Worm (Caenorhabditis elegans) whole organism, late embryonic: ENCODE results near the gene Y51A2A.6.
"Not testable (repeated sequence)": the region's sequence is repeated elsewhere in the genome, so short reads cannot be mapped to it uniquely, and the experiment has no call there.

Experiments
- C08G9.2 ChIP-seq: sonication (generic microtip); optimal IDR thresholded peaks from 2 replicates; lab custom pipeline; 2016; ENCODE audit warnings: mild to moderate bottlenecking, missing genetic modification characterization, moderate library complexity, missing compliant biosample characterization
- C38D4.7 ChIP-seq: fragments of 200-800 bp; sonication (Bioruptor generic); optimal IDR thresholded peaks from 2 replicates; lab custom pipeline; 2018; ENCODE audit warnings: mild to moderate bottlenecking, missing genetic modification characterization, moderate library complexity, missing compliant biosample characterization
- K02D7.2 ChIP-seq: sonication (generic microtip); optimal IDR thresholded peaks from 2 replicates; lab custom pipeline; 2017; ENCODE audit warnings: mild to moderate bottlenecking, missing genetic modification characterization, missing compliant biosample characterization
- T23F11.4 ChIP-seq: fragments of 200-800 bp; sonication (Bioruptor generic); optimal IDR thresholded peaks from 2 replicates; lab custom pipeline; 2018; ENCODE audit warnings: mild to moderate bottlenecking, missing genetic modification characterization, missing compliant biosample characterization
- Y22D7AL.16 ChIP-seq: sonication (generic microtip); optimal IDR thresholded peaks from 2 replicates; lab custom pipeline; 2016; ENCODE audit warnings: missing genetic modification characterization, missing compliant biosample characterization
- ceh-14 ChIP-seq: sonication (generic microtip); optimal IDR thresholded peaks from 2 replicates; lab custom pipeline; 2016; ENCODE audit warnings: missing genotype, missing genetic modification characterization, missing compliant biosample characterization
- ceh-30 ChIP-seq: fragments of 150-350 bp; optimal IDR thresholded peaks from 2 replicates; lab custom pipeline; 2014; ENCODE audit warnings: missing biosample characterization, missing genetic modification characterization
- ceh-31 ChIP-seq: sonication (generic microtip); optimal IDR thresholded peaks from 2 replicates; lab custom pipeline; 2016; ENCODE audit warnings: missing genetic modification characterization, missing compliant biosample characterization
- ceh-45 ChIP-seq: fragments of 200-800 bp; sonication (Bioruptor generic); IDR thresholded peaks from 2 replicates; pipeline ENCODE4 v1.3.6; 2022; ENCODE audit warnings: missing genetic modification reagents, missing genetic modification characterization, missing compliant biosample characterization
- dve-1 ChIP-seq: sonication (generic microtip); optimal IDR thresholded peaks from 2 replicates; lab custom pipeline; 2017; ENCODE audit warnings: antibody characterized with exemption, mild to moderate bottlenecking, missing genetic modification characterization, missing compliant biosample characterization
- ets-4 ChIP-seq: sonication (generic microtip); optimal IDR thresholded peaks from 2 replicates; lab custom pipeline; 2016; ENCODE audit warnings: missing genetic modification characterization, missing compliant biosample characterization
- eyg-1 ChIP-seq: sonication (generic microtip); optimal IDR thresholded peaks from 2 replicates; lab custom pipeline; 2016; ENCODE audit warnings: missing genotype, missing genetic modification characterization, missing compliant biosample characterization
- fax-1 ChIP-seq: sonication (generic microtip); optimal IDR thresholded peaks from 2 replicates; lab custom pipeline; 2016; ENCODE audit warnings: missing genotype, missing genetic modification characterization, missing compliant biosample characterization
- fkh-6 ChIP-seq: sonication (generic microtip); optimal IDR thresholded peaks from 2 replicates; lab custom pipeline; 2016; ENCODE audit warnings: missing genetic modification characterization, missing compliant biosample characterization
- hlh-13 ChIP-seq: fragments of 200-800 bp; sonication (Bioruptor generic); optimal IDR thresholded peaks from 2 replicates; lab custom pipeline; 2018; ENCODE audit warnings: mild to moderate bottlenecking, missing genetic modification characterization, missing compliant biosample characterization
- hlh-15 ChIP-seq: sonication (generic microtip); optimal IDR thresholded peaks from 2 replicates; lab custom pipeline; 2016; ENCODE audit warnings: missing genetic modification characterization, missing compliant biosample characterization
- madf-2 ChIP-seq: sonication (generic microtip); optimal IDR thresholded peaks from 2 replicates; lab custom pipeline; 2017; ENCODE audit warnings: missing genetic modification characterization, missing compliant biosample characterization
- nfya-1 ChIP-seq: sonication (generic microtip); optimal IDR thresholded peaks from 2 replicates; lab custom pipeline; 2017; ENCODE audit warnings: missing genetic modification characterization, mild to moderate bottlenecking, missing compliant biosample characterization, antibody characterized with exemption, moderate library complexity
- odd-2 ChIP-seq: sonication (generic microtip); optimal IDR thresholded peaks from 2 replicates; lab custom pipeline; 2017; ENCODE audit warnings: antibody characterized with exemption, mild to moderate bottlenecking, missing genetic modification characterization, missing compliant biosample characterization
- pax-1 ChIP-seq: fragments of 150-350 bp; optimal IDR thresholded peaks from 2 replicates; lab custom pipeline; 2014; ENCODE audit warnings: missing biosample characterization, missing genetic modification characterization
- pha-2 ChIP-seq: sonication (generic microtip); optimal IDR thresholded peaks from 2 replicates; lab custom pipeline; 2017; ENCODE audit warnings: mild to moderate bottlenecking, missing genetic modification characterization, missing compliant biosample characterization
- pha-4 ChIP-seq: fragments of 150-350 bp; optimal IDR thresholded peaks from 2 replicates; lab custom pipeline; 2018; ENCODE audit warnings: missing biosample characterization, missing genetic modification reagents, missing genetic modification characterization
- pqm-1 ChIP-seq: sonication (generic microtip); optimal IDR thresholded peaks from 2 replicates; lab custom pipeline; 2016; ENCODE audit warnings: missing genetic modification characterization, missing compliant biosample characterization
- pros-1 ChIP-seq: fragments of 150-350 bp; optimal IDR thresholded peaks from 2 replicates; lab custom pipeline; 2014; ENCODE audit warnings: missing biosample characterization, missing genetic modification reagents, missing genetic modification characterization
- rnt-1 ChIP-seq: sonication (generic microtip); optimal IDR thresholded peaks from 2 replicates; lab custom pipeline; 2016; ENCODE audit warnings: missing genetic modification characterization, missing compliant biosample characterization
- sdc-2 ChIP-seq: sonication (generic microtip); optimal IDR thresholded peaks from 2 replicates; lab custom pipeline; 2016; ENCODE audit warnings: missing genotype, missing genetic modification characterization, missing compliant biosample characterization
- sox-2 ChIP-seq: fragments of 200-800 bp; sonication (Bioruptor generic); IDR thresholded peaks from 2 replicates; pipeline ENCODE4 v1.3.6; 2022; ENCODE audit warnings: missing genetic modification reagents, missing genetic modification characterization, missing compliant biosample characterization
- syd-9 ChIP-seq: sonication (generic microtip); optimal IDR thresholded peaks from 2 replicates; lab custom pipeline; 2016; ENCODE audit warnings: mild to moderate bottlenecking, missing genetic modification characterization, moderate library complexity, missing compliant biosample characterization
- tbx-2 ChIP-seq: sonication (generic microtip); optimal IDR thresholded peaks from 2 replicates; lab custom pipeline; 2016; ENCODE audit warnings: missing genetic modification characterization, missing compliant biosample characterization
- ttx-3 ChIP-seq: sonication (generic microtip); optimal IDR thresholded peaks from 2 replicates; lab custom pipeline; 2016; ENCODE audit warnings: missing genetic modification reagents, missing genetic modification characterization, missing compliant biosample characterization
- unc-42 ChIP-seq: sonication (generic microtip); optimal IDR thresholded peaks from 2 replicates; lab custom pipeline; 2016; ENCODE audit warnings: missing genotype, missing genetic modification characterization, missing compliant biosample characterization
- unc-55 ChIP-seq: sonication (generic microtip); optimal IDR thresholded peaks from 2 replicates; lab custom pipeline; 2017; ENCODE audit warnings: missing biosample characterization, missing genetic modification reagents, missing genetic modification characterization
- zip-5 ChIP-seq: sonication (generic microtip); optimal IDR thresholded peaks from 2 replicates; lab custom pipeline; 2016; ENCODE audit warnings: missing genetic modification characterization, missing compliant biosample characterization

Gene Y51A2A.6

ce11 chrV:18302414-18302813 is at the start of gene Y51A2A.6:
Y51A2A.6 (plus strand) TSS chrV:18302714.
- not testable (repeated sequence) for TF ChIP-seq rnt-1, pha-2, ets-4 (tag; lab: Kevin White, UChicago)

DNA sequence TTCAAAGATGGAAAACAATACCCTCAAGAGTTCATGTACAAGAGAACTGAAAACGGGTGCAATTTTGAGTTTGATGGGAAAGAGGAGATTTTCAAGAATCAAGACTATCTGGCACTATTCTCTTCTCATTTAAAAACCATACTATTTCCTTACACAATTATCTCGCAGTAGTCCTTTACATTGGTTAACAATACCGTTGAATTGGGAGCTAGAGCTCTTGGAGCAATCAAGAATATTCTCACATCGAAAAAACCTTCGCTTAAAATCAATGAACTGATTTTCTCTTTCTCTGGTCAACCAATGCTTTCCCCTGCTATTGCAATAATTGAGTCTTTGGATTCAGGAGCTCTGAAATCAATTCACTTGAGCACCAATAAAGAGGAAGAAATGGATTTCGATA is 49.0 kb upstream of the Y51A2A.6 start, which contains the start of gene R10E8.2:
Gene R10E8.2 (plus strand): TSS at position 301 of the 400 bp plus-strand sequence.
- no peak for TF ChIP-seq ceh-45 (GFP tag; lab: Robert Waterston, UW)
- no peak for TF ChIP-seq dve-1 (tag; lab: Kevin White, UChicago)
- no peak for TF ChIP-seq T23F11.4 (GFP tag; lab: Kevin White, UChicago)
- TF ChIP-seq pqm-1 (tag; lab: Kevin White, UChicago): no peak
- no peak for TF ChIP-seq odd-2 (tag; lab: Kevin White, UChicago)
- TF ChIP-seq hlh-13 (GFP tag; lab: Kevin White, UChicago): no peak
- TF ChIP-seq ceh-31 (tag; lab: Kevin White, UChicago): no peak
- TF ChIP-seq, all 69 proteins: peak for 0

DNA sequence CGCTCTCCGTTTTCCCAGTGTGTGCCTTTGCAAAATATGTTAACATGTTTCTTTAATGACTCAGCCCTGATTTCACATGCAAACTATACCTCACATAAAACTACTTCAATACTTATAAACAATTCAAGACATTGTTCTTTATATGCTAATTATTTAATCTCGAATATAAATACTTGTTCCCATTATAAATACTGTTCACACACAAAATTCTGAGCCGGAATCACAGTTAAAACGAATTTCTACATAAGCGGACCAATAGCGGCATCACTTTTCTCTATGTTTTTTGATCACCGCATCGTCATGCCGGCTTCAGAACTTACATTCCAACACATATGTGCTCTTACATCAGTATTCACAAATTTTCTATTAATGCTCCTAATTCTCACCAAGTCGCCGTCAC is 48.0 kb upstream of the Y51A2A.6 start, which contains the start of gene R10E8.5:
Gene R10E8.5 (plus strand): TSS at position 301 of the 400 bp plus-strand sequence.
- TF ChIP-seq Y22D7AL.16 (tag; lab: Kevin White, UChicago) (no peak), pha-4 (no peak), tbx-2 (no peak)

- TF ChIP-seq pha-4: no peak
- TF ChIP-seq ets-4 (tag; lab: Kevin White, UChicago): no peak
- TF ChIP-seq eyg-1: no peak
- TF ChIP-seq C38D4.7 (GFP tag; lab: Kevin White, UChicago): no peak
- TF ChIP-seq nfya-1: no peak
- TF ChIP-seq, all 69 proteins: peak for 0
These were observed 37.0 kb upstream of the Y51A2A.6 start for ce11 chrV:18265514-18265913.

- TF ChIP-seq hlh-15 (no peak), madf-2 (tag; lab: Kevin White, UChicago) (no peak)
These were observed 36.3 kb upstream of the Y51A2A.6 start, which contains the start of gene R10E8.6 for ce11 chrV:18266238-18266637. R10E8.6 (minus strand) TSS chrV:18266391.

- no peak for TF ChIP-seq fax-1 (tag; lab: Kevin White, UChicago)
- TF ChIP-seq hlh-13 (GFP tag; lab: Kevin White, UChicago): no peak
- no peak for TF ChIP-seq syd-9 (tag; lab: Kevin White, UChicago)
- TF ChIP-seq ceh-14 (tag; lab: Kevin White, UChicago): no peak
- TF ChIP-seq ceh-30 (tag; lab: Kevin White, UChicago): no peak
- TF ChIP-seq K02D7.2 (tag; lab: Kevin White, UChicago): no peak
- TF ChIP-seq unc-42: no peak
- no peak for TF ChIP-seq pax-1
- no peak for TF ChIP-seq dve-1 (tag; lab: Kevin White, UChicago)
- no peak for TF ChIP-seq fkh-6 (tag; lab: Kevin White, UChicago)
- no peak for TF ChIP-seq zip-5 (tag; lab: Kevin White, UChicago)
- no peak for TF ChIP-seq Y22D7AL.16 (tag; lab: Kevin White, UChicago)
- TF ChIP-seq pros-1 (tag; lab: Kevin White, UChicago): no peak
These were observed 33.8 kb upstream of the Y51A2A.6 start, which contains the start of gene fbxa-213 for ce11 chrV:18268744-18269143. fbxa-213 (minus strand) TSS chrV:18268844.

DNA sequence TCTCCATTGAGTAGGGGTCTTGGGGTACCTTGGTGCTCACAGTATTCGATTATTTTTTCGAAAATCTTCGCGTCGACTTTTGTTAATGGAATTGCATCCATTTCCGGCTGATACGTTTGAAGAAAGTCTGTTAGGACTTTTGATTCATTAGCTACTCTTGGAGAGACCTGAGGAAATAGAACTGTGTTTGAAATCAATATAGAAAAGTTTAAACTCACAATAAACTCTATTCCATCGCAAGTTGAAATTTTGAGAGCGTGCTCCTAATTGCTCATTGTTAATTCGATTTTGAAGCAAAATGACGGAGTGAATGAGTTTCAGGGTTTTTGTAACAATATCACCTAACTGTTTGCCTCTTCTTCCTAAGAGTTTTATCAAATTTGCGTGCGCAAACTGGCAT is 32.6 kb upstream of the Y51A2A.6 start, which contains the start of gene skr-6:
Gene skr-6 (minus strand): TSS at position 101 of the 400 bp plus-strand sequence.
- TF ChIP-seq eyg-1: no peak
- no peak for TF ChIP-seq pha-4
- TF ChIP-seq tbx-2: no peak
- TF ChIP-seq unc-55 (GFP tag; lab: Kevin White, UChicago): no peak
- no peak for TF ChIP-seq zip-5 (tag; lab: Kevin White, UChicago)
- TF ChIP-seq dve-1 (tag; lab: Kevin White, UChicago): no peak
- no peak for TF ChIP-seq ceh-30 (tag; lab: Kevin White, UChicago)
- no peak for TF ChIP-seq C08G9.2 (tag; lab: Kevin White, UChicago)
- TF ChIP-seq ttx-3 (tag; lab: Kevin White, UChicago): no peak
- TF ChIP-seq sox-2 (GFP tag; lab: Robert Waterston, UW): no peak
- no peak for TF ChIP-seq sdc-2 (tag; lab: Kevin White, UChicago)
